Worm (Caenorhabditis elegans) whole organism, L4 larva: Measurements from ENCODE around the gene asp-19.

Experiments used
- F26F4.8 ChIP-seq: fragments of 200-800 bp; sonication (Bioruptor generic); conservative IDR thresholded peaks from 2 replicates; pipeline ENCODE4 v1.3.6; 2022; ENCODE audit warnings: missing genetic modification characterization, missing compliant biosample characterization
- F49E8.2 ChIP-seq: sonication (generic microtip); optimal IDR thresholded peaks from 2 replicates; lab custom pipeline; 2016; ENCODE audit warnings: missing compliant biosample characterization, mild to moderate bottlenecking, missing genetic modification characterization, borderline replicate concordance
- aly-2 ChIP-seq: sonication (generic microtip); optimal IDR thresholded peaks from 2 replicates; lab custom pipeline; 2018; ENCODE audit warnings: missing biosample characterization, missing genetic modification characterization
- dmd-6 ChIP-seq: fragments of 200-800 bp; sonication (Bioruptor generic); IDR thresholded peaks from 2 replicates; pipeline ENCODE4 v1.3.6; 2022; ENCODE audit warnings: missing genetic modification reagents, missing genetic modification characterization, missing compliant biosample characterization
- mdt-29 ChIP-seq: fragments of 200-800 bp; sonication (Bioruptor generic); IDR thresholded peaks from 2 replicates; pipeline ENCODE4 v1.3.6; 2022; ENCODE audit warnings: missing genetic modification reagents, missing genetic modification characterization, missing compliant biosample characterization
- nhr-25 ChIP-seq: sonication (generic microtip); optimal IDR thresholded peaks from 2 replicates; lab custom pipeline; 2017; ENCODE audit warnings: missing genetic modification characterization, mild to moderate bottlenecking, missing compliant biosample characterization, antibody characterized with exemption, moderate library complexity, borderline replicate concordance; ENCODE audit not compliant: insufficient read depth
- nhr-76 ChIP-seq: fragments of 150-350 bp; optimal IDR thresholded peaks from 2 replicates; lab custom pipeline; 2014; ENCODE audit warnings: missing biosample characterization, missing genetic modification characterization
- nhr-77 ChIP-seq: fragments of 150-350 bp; optimal IDR thresholded peaks from 2 replicates; lab custom pipeline; 2014; ENCODE audit warnings: missing biosample characterization, missing genetic modification characterization
- rbr-2 ChIP-seq: sonication (generic microtip); optimal IDR thresholded peaks from 2 replicates; lab custom pipeline; 2016; ENCODE audit warnings: missing genotype, missing genetic modification characterization, missing compliant biosample characterization
- skn-1 ChIP-seq: fragments of 150-350 bp; optimal IDR thresholded peaks from 2 replicates; lab custom pipeline; 2014; ENCODE audit warnings: missing biosample characterization, missing genetic modification characterization
- unc-39 ChIP-seq: sonication (generic microtip); optimal IDR thresholded peaks from 2 replicates; lab custom pipeline; 2017; ENCODE audit warnings: missing biosample characterization, missing genetic modification characterization
- zag-1 ChIP-seq: fragments of 150-350 bp; optimal IDR thresholded peaks from 2 replicates; lab custom pipeline; 2014; ENCODE audit warnings: missing biosample characterization, missing genetic modification characterization

DNA sequence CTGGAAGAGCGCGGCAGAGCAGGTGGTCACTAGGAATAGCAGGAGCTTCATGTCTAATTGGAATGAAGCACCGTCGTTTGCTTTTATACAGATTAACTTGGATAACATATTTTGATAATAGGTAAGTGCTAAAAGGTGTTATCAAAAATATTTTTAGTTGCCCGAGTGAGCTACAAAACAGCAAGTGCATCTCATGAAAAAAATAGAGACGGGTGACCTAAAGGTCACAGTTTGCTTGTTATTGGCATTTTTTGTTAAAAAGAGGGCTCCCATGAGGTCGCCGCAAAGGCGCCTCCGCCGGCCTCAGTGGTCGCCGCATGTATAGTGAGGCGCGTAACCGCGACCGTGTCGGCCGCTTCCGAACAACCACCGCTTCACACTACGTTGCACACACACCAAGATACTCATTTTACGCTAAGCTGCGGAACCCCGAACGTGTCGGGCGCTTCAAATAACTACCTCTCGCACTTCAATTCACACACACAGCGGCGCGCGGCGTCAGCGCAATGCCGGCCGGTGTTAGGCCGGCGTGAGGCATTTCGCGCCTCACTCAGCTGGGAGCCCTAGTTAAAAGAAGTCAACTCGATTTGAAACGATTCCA is at the start of gene asp-19:
- TF ChIP-seq F26F4.8 (GFP tag; lab: Robert Waterston, UW), result no peak
- TF ChIP-seq nhr-77 (tag; lab: Kevin White, UChicago), result no peak
- no peak for TF ChIP-seq zag-1 (tag; lab: Kevin White, UChicago)
- no peak for TF ChIP-seq unc-39
- TF ChIP-seq dmd-6 (GFP tag; lab: Robert Waterston, UW), result no peak
- no peak for TF ChIP-seq nhr-76 (tag; lab: Kevin White, UChicago)
- TF ChIP-seq aly-2, result no peak
- TF ChIP-seq skn-1 (tag; lab: Kevin White, UChicago), result no peak
- TF ChIP-seq mdt-29 (GFP tag; lab: Robert Waterston, UW), result no peak
- TF ChIP-seq rbr-2 (tag; lab: Kevin White, UChicago), result no peak
- TF ChIP-seq nhr-25 (tag; lab: Kevin White, UChicago), result no peak
- TF ChIP-seq F49E8.2 (tag; lab: Kevin White, UChicago), result no peak
